Worm (Caenorhabditis elegans) whole organism, late embryonic: ENCODE data around the gene plep-1.

ENCODE experiments used
- C08G9.2 ChIP-seq: sonication (generic microtip); optimal IDR thresholded peaks from 2 replicates; lab custom pipeline; 2016; ENCODE audit warnings: mild to moderate bottlenecking, missing genetic modification characterization, moderate library complexity, missing compliant biosample characterization
- F13H6.1 ChIP-seq: sonication (generic microtip); optimal IDR thresholded peaks from 2 replicates; lab custom pipeline; 2016; ENCODE audit warnings: missing genetic modification characterization, missing compliant biosample characterization
- K02D7.2 ChIP-seq: sonication (generic microtip); optimal IDR thresholded peaks from 2 replicates; lab custom pipeline; 2017; ENCODE audit warnings: mild to moderate bottlenecking, missing genetic modification characterization, missing compliant biosample characterization
- K09A11.1 ChIP-seq: sonication (generic microtip); optimal IDR thresholded peaks from 2 replicates; lab custom pipeline; 2017; ENCODE audit warnings: antibody characterized with exemption, mild to moderate bottlenecking, missing genetic modification characterization, missing compliant biosample characterization; ENCODE audit not compliant: insufficient read depth
- T23F11.4 ChIP-seq: fragments of 200-800 bp; sonication (Bioruptor generic); optimal IDR thresholded peaks from 2 replicates; lab custom pipeline; 2018; ENCODE audit warnings: mild to moderate bottlenecking, missing genetic modification characterization, missing compliant biosample characterization
- ahr-1 ChIP-seq: sonication (generic microtip); optimal IDR thresholded peaks from 2 replicates; lab custom pipeline; 2016; ENCODE audit warnings: missing genetic modification characterization, missing compliant biosample characterization
- ama-1 ChIP-seq: fragments of 150-350 bp; optimal IDR thresholded peaks from 2 replicates; lab custom pipeline; 2014
- ceh-9 ChIP-seq: sonication (generic microtip); optimal IDR thresholded peaks from 2 replicates; lab custom pipeline; 2016; ENCODE audit warnings: mild to moderate bottlenecking, missing genetic modification characterization, inconsistent platforms, missing compliant biosample characterization
- dmd-4 ChIP-seq: sonication (generic microtip); optimal IDR thresholded peaks from 2 replicates; lab custom pipeline; 2016; ENCODE audit warnings: borderline replicate concordance, missing genetic modification characterization, missing compliant biosample characterization
- elt-2 ChIP-seq: sonication (generic microtip); optimal IDR thresholded peaks from 2 replicates; lab custom pipeline; 2016; ENCODE audit warnings: missing genetic modification reagents, missing genetic modification characterization, missing compliant biosample characterization
- elt-4 ChIP-seq: sonication (generic microtip); optimal IDR thresholded peaks from 2 replicates; lab custom pipeline; 2016; ENCODE audit warnings: missing genetic modification characterization, missing compliant biosample characterization
- fkh-10 ChIP-seq: fragments of 150-350 bp; optimal IDR thresholded peaks from 2 replicates; lab custom pipeline; 2014; ENCODE audit warnings: missing biosample characterization, missing genetic modification reagents, missing genetic modification characterization
- hlh-6 ChIP-seq: sonication (generic microtip); optimal IDR thresholded peaks from 2 replicates; lab custom pipeline; 2016; ENCODE audit warnings: missing genotype, missing genetic modification characterization, missing compliant biosample characterization
- nfya-1 ChIP-seq: sonication (generic microtip); optimal IDR thresholded peaks from 2 replicates; lab custom pipeline; 2017; ENCODE audit warnings: missing genetic modification characterization, mild to moderate bottlenecking, missing compliant biosample characterization, antibody characterized with exemption, moderate library complexity
- npax-4 ChIP-seq: sonication (generic microtip); optimal IDR thresholded peaks from 2 replicates; lab custom pipeline; 2016; ENCODE audit warnings: missing genetic modification characterization, missing compliant biosample characterization
- odd-2 ChIP-seq: sonication (generic microtip); optimal IDR thresholded peaks from 2 replicates; lab custom pipeline; 2017; ENCODE audit warnings: antibody characterized with exemption, mild to moderate bottlenecking, missing genetic modification characterization, missing compliant biosample characterization
- pha-4 ChIP-seq: fragments of 150-350 bp; optimal IDR thresholded peaks from 2 replicates; lab custom pipeline; 2018; ENCODE audit warnings: missing biosample characterization, missing genetic modification reagents, missing genetic modification characterization
- pros-1 ChIP-seq: fragments of 150-350 bp; optimal IDR thresholded peaks from 2 replicates; lab custom pipeline; 2014; ENCODE audit warnings: missing biosample characterization, missing genetic modification reagents, missing genetic modification characterization
- ref-2 ChIP-seq: sonication (generic microtip); optimal IDR thresholded peaks from 2 replicates; lab custom pipeline; 2016; ENCODE audit warnings: missing genetic modification characterization, missing compliant biosample characterization
- sox-4 ChIP-seq: sonication (generic microtip); optimal IDR thresholded peaks from 2 replicates; lab custom pipeline; 2017; ENCODE audit warnings: mild to moderate bottlenecking, missing genetic modification characterization, inconsistent platforms, missing compliant biosample characterization
- tbx-2 ChIP-seq: sonication (generic microtip); optimal IDR thresholded peaks from 2 replicates; lab custom pipeline; 2016; ENCODE audit warnings: missing genetic modification characterization, missing compliant biosample characterization
- tbx-7 ChIP-seq: sonication (generic microtip); optimal IDR thresholded peaks from 2 replicates; lab custom pipeline; 2016; ENCODE audit warnings: missing genotype, missing genetic modification characterization, missing compliant biosample characterization
- unc-42 ChIP-seq: sonication (generic microtip); optimal IDR thresholded peaks from 2 replicates; lab custom pipeline; 2016; ENCODE audit warnings: missing genotype, missing genetic modification characterization, missing compliant biosample characterization
- unc-55 ChIP-seq: sonication (generic microtip); optimal IDR thresholded peaks from 2 replicates; lab custom pipeline; 2017; ENCODE audit warnings: missing biosample characterization, missing genetic modification reagents, missing genetic modification characterization
- unc-86 ChIP-seq: sonication (generic microtip); optimal IDR thresholded peaks from 2 replicates; lab custom pipeline; 2016; ENCODE audit warnings: missing genetic modification characterization, missing compliant biosample characterization
- ztf-16 ChIP-seq: sonication (generic microtip); optimal IDR thresholded peaks from 2 replicates; lab custom pipeline; 2017; ENCODE audit warnings: missing genetic modification characterization, missing compliant biosample characterization

plep-1 gene

DNA sequence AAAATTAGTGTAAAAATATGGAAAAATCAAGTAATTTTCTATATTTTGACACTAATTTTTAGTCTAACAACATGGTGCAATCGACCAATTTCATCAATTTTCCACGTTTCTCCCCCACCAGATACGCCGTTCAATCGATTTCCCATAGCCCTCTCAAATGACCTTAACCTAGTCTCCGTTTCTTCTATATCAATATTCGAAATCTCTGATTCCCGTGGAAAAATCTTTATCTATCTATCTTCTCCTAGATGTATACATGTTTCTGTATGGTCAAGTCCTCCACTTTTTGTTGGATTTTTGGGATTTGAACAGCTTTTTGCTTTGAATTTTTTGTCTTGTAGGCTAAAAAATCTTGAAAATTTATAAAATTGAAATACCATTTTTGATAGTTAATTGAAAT, 17.8 kb downstream of the plep-1 start:
- TF ChIP-seq ztf-16 (tag; lab: Kevin White, UChicago) (no peak), tbx-2 (tag; lab: Kevin White, UChicago) (no peak), pha-4 (no peak), tbx-7 (tag; lab: Kevin White, UChicago) (no peak), sox-4 (tag; lab: Kevin White, UChicago) (no peak), T23F11.4 (GFP tag; lab: Kevin White, UChicago) (no peak), pros-1 (tag; lab: Kevin White, UChicago) (no peak), K02D7.2 (tag; lab: Kevin White, UChicago) (no peak), ref-2 (no peak)

DNA sequence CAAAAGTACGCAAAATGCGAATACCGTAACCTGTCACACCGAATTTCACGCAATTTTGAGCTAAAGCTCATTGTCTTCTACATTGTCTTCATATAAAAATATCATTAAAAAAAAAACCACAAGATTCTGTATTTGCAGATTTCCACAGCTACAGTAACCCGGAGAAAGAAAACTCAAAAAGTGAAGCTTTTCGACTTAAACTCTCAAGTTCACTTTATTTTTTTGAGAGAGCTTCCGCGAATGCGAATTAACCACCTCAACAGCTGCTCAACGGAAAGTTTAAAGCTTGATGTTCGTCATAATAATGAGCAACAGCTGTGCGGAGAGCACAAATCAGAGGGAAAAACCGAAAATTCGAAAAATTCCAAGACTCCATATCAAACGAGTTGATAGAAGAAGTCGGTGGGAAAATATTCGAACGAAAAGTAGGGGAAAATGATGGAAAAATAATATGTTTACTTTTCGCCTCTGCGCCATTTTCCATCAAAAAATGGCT, 18.9 kb downstream of the plep-1 start:
- TF ChIP-seq K02D7.2 (tag; lab: Kevin White, UChicago) (no peak), hlh-6 (tag; lab: Kevin White, UChicago) (no peak), unc-86 (no peak)

DNA sequence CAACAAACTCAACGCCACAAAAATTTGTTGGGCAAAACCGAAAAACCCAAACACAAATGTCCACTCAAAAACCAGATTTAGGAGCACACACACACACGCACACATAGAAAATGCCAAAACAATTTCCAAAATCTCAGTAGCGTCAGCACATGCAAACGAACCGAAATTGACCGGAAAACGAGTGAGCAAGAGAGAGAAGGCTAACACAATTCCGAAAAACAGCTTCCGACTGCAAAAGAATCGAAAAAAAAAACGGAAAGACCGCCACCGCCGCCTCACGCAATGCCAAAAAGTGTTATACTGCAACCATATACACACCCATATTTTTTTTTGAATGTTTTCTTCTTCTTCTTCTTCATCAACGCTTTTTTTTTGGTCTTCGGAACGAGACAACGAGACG, 20.2 kb downstream of the plep-1 start:
- TF ChIP-seq unc-42 (tag; lab: Kevin White, UChicago) (peak; percentile 79), dmd-4 (tag; lab: Kevin White, UChicago) (no peak)

DNA sequence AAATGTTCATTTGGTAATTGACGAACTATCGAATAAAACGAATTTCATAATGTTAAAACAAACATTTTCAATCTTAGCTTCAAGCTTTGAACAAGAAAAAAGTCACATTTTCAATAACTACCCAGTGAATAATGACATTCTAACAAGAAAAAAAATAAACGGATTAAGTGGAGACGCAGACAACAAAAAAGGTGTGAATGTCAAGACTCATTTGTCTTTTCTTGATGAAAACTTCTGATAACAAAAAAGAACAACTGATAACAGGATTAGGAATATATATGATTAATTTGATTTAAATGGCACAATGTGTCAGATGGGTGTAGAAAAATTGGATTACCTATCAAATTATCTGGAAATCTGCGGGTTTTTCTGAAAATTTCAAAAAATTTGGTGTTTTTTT, 23.4 kb downstream of the plep-1 start:
- no peak for TF ChIP-seq dmd-4 (tag; lab: Kevin White, UChicago)
- TF ChIP-seq elt-2 = peak; percentile 50

DNA sequence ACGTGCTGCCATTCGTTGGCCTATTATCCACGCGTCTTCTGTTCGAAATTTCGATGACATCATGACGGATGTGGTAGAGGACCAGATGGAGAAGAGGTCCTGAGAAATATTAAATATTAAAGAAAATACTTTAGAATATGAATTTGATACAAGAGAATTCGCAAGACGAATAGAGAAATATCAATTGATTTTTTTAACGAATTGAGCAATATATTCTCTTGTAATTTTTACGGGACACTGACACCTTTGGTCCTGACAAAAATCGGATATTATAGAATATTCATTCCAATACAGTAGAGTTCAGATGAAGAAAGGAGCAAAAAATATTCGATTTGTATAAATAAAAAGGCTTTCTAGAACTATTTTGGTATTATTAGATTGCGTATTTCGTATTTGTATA, 23.9 kb downstream of the plep-1 start, which contains the start of gene C01F1.6:
Gene C01F1.6 (minus strand): TSS at position 101 of the 400 bp plus-strand sequence.
- no peak for TF ChIP-seq unc-55 (GFP tag; lab: Kevin White, UChicago)
- TF ChIP-seq K02D7.2 (tag; lab: Kevin White, UChicago) = no peak
- no peak for TF ChIP-seq tbx-2 (tag; lab: Kevin White, UChicago)
- TF ChIP-seq elt-2 = no peak
- no peak for TF ChIP-seq sox-4 (tag; lab: Kevin White, UChicago)
- no peak for TF ChIP-seq K09A11.1 (tag; lab: Kevin White, UChicago)
- TF ChIP-seq unc-42 (tag; lab: Kevin White, UChicago) = no peak

DNA sequence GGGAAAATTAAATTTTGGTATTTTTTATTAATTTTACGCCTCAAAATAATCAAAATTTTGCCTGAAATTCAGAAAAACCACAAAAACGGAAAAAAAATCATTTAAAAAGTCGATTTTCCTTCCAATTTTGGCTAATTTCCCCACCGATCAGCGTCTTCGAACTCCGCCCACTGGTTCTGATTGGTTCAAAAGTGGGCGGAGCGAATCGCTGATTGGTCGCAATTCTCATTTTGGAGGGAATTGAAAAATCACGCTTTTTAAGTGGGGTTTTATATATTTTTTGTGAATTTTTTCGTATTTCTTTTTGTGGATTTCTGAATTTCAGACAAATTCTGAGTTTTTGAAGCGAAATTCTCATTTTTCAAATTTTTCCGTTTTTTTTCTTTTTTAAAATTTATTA, 25.1 kb downstream of the plep-1 start:
- TF ChIP-seq npax-4 (tag; lab: Kevin White, UChicago) (no peak), nfya-1 (peak; percentile 83)
- TF ChIP-seq, all 69 proteins: peak for 1

DNA sequence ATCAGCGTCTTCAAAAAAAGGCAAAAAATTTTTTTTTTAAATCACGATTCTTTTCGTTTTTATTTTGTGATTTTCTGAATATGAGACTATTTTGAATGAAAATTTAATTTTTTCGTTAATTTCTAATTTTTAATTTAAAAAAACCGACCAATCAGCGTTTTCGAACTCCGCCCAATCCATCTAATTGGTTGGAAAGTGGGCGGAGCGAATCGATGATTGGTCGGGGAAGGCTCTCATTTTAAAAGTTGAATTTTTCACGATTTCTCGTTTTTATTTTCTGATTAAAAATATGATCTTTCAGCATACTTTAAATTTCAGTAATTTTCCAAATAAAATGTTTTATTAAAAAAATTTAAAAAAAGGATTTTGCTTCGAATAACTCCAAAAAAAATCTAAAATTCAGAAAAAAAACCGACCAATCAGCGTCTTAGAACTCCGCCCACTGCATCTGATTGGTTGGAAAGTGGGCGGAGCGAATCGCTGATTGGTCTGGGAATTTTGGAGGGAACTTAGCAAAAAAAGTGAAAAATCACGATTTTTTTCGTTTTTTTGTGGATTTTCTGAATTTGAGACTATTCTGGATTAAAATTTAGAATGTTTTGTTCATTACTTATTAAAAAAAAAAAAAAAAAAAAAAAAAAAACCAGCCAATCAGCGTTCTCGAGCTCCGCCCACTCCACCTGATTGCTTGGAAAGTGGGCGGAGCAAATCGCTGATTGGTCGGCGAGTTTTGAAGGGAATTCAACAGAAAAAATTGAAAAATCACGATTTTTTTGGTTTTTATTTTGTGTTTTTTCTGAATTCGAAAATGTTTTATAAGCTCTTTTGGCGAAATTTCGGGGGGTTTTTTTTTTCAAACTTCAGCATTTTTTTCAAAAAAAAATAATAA, 27.5 kb downstream of the plep-1 start:
- TF ChIP-seq nfya-1 = peak; percentile 81
- TF ChIP-seq ztf-16 (tag; lab: Kevin White, UChicago) = no peak
- TF ChIP-seq, all 69 proteins: peak for 1

DNA sequence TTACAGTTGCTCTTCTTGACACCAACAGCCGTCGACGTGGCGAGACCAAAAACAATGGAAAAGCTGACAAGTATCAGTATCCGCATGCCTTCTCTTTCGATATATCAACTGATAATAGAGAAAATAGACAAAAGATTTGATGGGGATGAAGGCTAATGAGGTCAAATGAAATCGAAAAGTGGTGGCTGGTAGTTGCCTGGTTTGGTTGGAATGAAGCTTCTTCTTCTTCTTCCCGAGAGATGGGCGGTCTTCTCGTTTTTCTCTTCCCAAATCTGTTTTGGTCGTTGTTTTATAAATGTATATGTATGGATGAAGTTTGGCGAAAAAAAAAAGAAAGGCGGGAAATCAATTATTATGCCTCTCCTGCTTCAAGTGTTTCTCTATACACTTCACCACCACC, 30.3 kb downstream of the plep-1 start, which contains the start of gene C01F1.5:
Gene C01F1.5 (minus strand): TSS at position 103 of the 400 bp plus-strand sequence.
- TF ChIP-seq fkh-10 (GFP tag; lab: Kevin White, UChicago) (no peak), C08G9.2 (tag; lab: Kevin White, UChicago) (no peak), elt-2 (no peak), odd-2 (tag; lab: Kevin White, UChicago) (no peak), F13H6.1 (tag; lab: Kevin White, UChicago) (no peak), ahr-1 (tag; lab: Kevin White, UChicago) (no peak), elt-4 (tag; lab: Kevin White, UChicago) (no peak), ama-1 (lab: Kevin White, UChicago) (no peak), ceh-9 (tag; lab: Kevin White, UChicago) (no peak)
